Fruit fly (Drosophila melanogaster) whole organism, embryonic: ENCODE measurements around the gene Wdfy2.

Source experiments
- B-H1 ChIP-seq: fragments of 200-800 bp; sonication (Bioruptor generic); IDR thresholded peaks from 3 replicates; pipeline ENCODE4 v1.3.6; 2022; ENCODE audit warnings: missing biosample characterization, missing genetic modification characterization
- CG10565 ChIP-seq: fragments of 200-800 bp; sonication (Bioruptor generic); optimal IDR thresholded peaks from 3 replicates; lab custom pipeline; 2016; ENCODE audit warnings: missing biosample characterization, mild to moderate bottlenecking, missing genetic modification characterization
- CG12155 ChIP-seq: fragments of 200-800 bp; sonication (Bioruptor generic); optimal IDR thresholded peaks from 3 replicates; lab custom pipeline; 2016; ENCODE audit warnings: missing biosample characterization, missing genetic modification characterization
- CG1233 ChIP-seq: fragments of 200-800 bp; sonication (Bioruptor generic); optimal IDR thresholded peaks from 4 replicates; lab custom pipeline; 2018; ENCODE audit warnings: missing biosample characterization, mild to moderate bottlenecking, missing genetic modification characterization
- CG13296 ChIP-seq: fragments of 200-800 bp; sonication (Bioruptor generic); optimal IDR thresholded peaks from 3 replicates; lab custom pipeline; 2018; ENCODE audit warnings: missing biosample characterization, mild to moderate bottlenecking, missing genetic modification characterization
- CG1603 ChIP-seq: fragments of 200-800 bp; sonication (Bioruptor generic); optimal IDR thresholded peaks from 2 replicates; lab custom pipeline; 2019; ENCODE audit warnings: missing biosample characterization, mild to moderate bottlenecking, missing genetic modification characterization, moderate library complexity
- CG16813 ChIP-seq: fragments of 200-800 bp; sonication (Bioruptor generic); IDR thresholded peaks from 3 replicates; pipeline ENCODE4 v1.3.6; 2022; ENCODE audit warnings: missing biosample characterization, missing genetic modification characterization; ENCODE audit not compliant: partially characterized antibody
- CG17361 ChIP-seq: fragments of 200-800 bp; sonication (Bioruptor generic); IDR thresholded peaks from 3 replicates; pipeline ENCODE4 v1.3.6; 2022; ENCODE audit warnings: missing biosample characterization, missing genetic modification characterization
- CG3065 ChIP-seq: fragments of 200-800 bp; sonication (Bioruptor generic); optimal IDR thresholded peaks from 2 replicates; lab custom pipeline; 2016; ENCODE audit warnings: missing biosample characterization, missing genetic modification characterization
- CG31388 ChIP-seq: fragments of 200-800 bp; sonication (Bioruptor generic); optimal IDR thresholded peaks from 2 replicates; lab custom pipeline; 2016; ENCODE audit warnings: missing biosample characterization, missing genetic modification characterization
- CG32532 ChIP-seq: fragments of 200-800 bp; sonication (Bioruptor generic); IDR thresholded peaks from 2 replicates; pipeline ENCODE4 v1.3.6; 2022; ENCODE audit warnings: missing biosample characterization, missing genetic modification characterization
- CG3281 ChIP-seq: fragments of 200-800 bp; sonication (Bioruptor generic); optimal IDR thresholded peaks from 3 replicates; lab custom pipeline; 2017; ENCODE audit warnings: missing biosample characterization, mild to moderate bottlenecking, missing genetic modification characterization
- CG3995 ChIP-seq: fragments of 200-800 bp; sonication (Bioruptor generic); optimal IDR thresholded peaks from 3 replicates; lab custom pipeline; 2016; ENCODE audit warnings: missing biosample characterization, missing genetic modification characterization
- CG4360 ChIP-seq: fragments of 200-800 bp; sonication (Bioruptor generic); IDR thresholded peaks from 2 replicates; pipeline ENCODE4 v1.3.6; 2022; ENCODE audit warnings: missing biosample characterization, missing genetic modification characterization
- CG4424 ChIP-seq: fragments of 200-800 bp; sonication (Bioruptor generic); optimal IDR thresholded peaks from 3 replicates; lab custom pipeline; 2016; ENCODE audit warnings: missing biosample characterization, missing genetic modification characterization
- CG4820 ChIP-seq: fragments of 200-800 bp; sonication (Bioruptor generic); optimal IDR thresholded peaks from 3 replicates; lab custom pipeline; 2016; ENCODE audit warnings: missing biosample characterization, missing genetic modification characterization
- CG5180 ChIP-seq: fragments of 200-800 bp; sonication (Bioruptor generic); optimal IDR thresholded peaks from 3 replicates; lab custom pipeline; 2017; ENCODE audit warnings: missing biosample characterization, missing genetic modification characterization, mild to moderate bottlenecking, moderate library complexity, missing genetic modification reagents
- CG7928 ChIP-seq: fragments of 200-800 bp; sonication (Bioruptor generic); optimal IDR thresholded peaks from 2 replicates; lab custom pipeline; 2017; ENCODE audit warnings: missing biosample characterization, mild to moderate bottlenecking, missing genetic modification characterization
- CG7963 ChIP-seq: fragments of 200-800 bp; sonication (Bioruptor generic); IDR thresholded peaks from 3 replicates; pipeline ENCODE4 v1.3.6; 2022; ENCODE audit warnings: missing biosample characterization, missing genetic modification characterization; ENCODE audit not compliant: partially characterized antibody
- CrebB ChIP-seq: fragments of 200-800 bp; sonication (Bioruptor generic); optimal IDR thresholded peaks from 3 replicates; lab custom pipeline; 2018; ENCODE audit warnings: missing biosample characterization, mild to moderate bottlenecking, missing genetic modification characterization
- D ChIP-seq, 2 experiments: fragments of 200-800 bp in 1 of 2; fragments of >200 bp in 1 of 2; sonication (Bioruptor generic) in 1 of 2; optimal IDR thresholded peaks; 2 replicates in 1 of 2; 3 replicates in 1 of 2; lab custom pipeline; 2017; ENCODE audit warnings: mild to moderate bottlenecking in 1 of 2, missing biosample characterization in 1 of 2, missing genetic modification characterization in 1 of 2, missing genetic modification reagents in 1 of 2
- Dfd ChIP-seq, 2 experiments: fragments of >200 bp; optimal IDR thresholded peaks; 2 replicates each; lab custom pipeline; 2017; ENCODE audit warnings: missing biosample characterization in 2 of 2, missing genetic modification characterization in 2 of 2
- Gug ChIP-seq: fragments of 200-800 bp; sonication (Bioruptor generic); IDR thresholded peaks from 4 replicates; pipeline ENCODE4 v1.3.6; 2022; ENCODE audit warnings: missing biosample characterization, missing genetic modification characterization
- Hmx ChIP-seq: fragments of 200-800 bp; sonication (Bioruptor generic); optimal IDR thresholded peaks from 2 replicates; lab custom pipeline; 2016; ENCODE audit warnings: missing biosample characterization, missing genetic modification characterization
- Hsf ChIP-seq: fragments of 200-800 bp; sonication (Bioruptor generic); optimal IDR thresholded peaks from 3 replicates; lab custom pipeline; 2016; ENCODE audit warnings: missing biosample characterization, missing genetic modification characterization
- Lhr ChIP-seq: fragments of 200-800 bp; sonication (Bioruptor generic); optimal IDR thresholded peaks from 3 replicates; lab custom pipeline; 2017; ENCODE audit warnings: mild to moderate bottlenecking, missing biosample characterization, missing genetic modification reagents, missing genetic modification characterization
- Med ChIP-seq: fragments of 200-800 bp; sonication (Bioruptor generic); peaks from one replicate; lab custom pipeline; 2016; ENCODE audit warnings: missing biosample characterization, missing genetic modification characterization, mild to moderate bottlenecking, inconsistent platforms, moderate library complexity
- Myb ChIP-seq: fragments of 200-800 bp; sonication (Bioruptor generic); optimal IDR thresholded peaks from 2 replicates; lab custom pipeline; 2016; ENCODE audit warnings: missing biosample characterization, missing genetic modification characterization
- NFAT ChIP-seq: fragments of 200-800 bp; sonication (Bioruptor generic); IDR thresholded peaks from 2 replicates; pipeline ENCODE4 v1.3.6; 2022; ENCODE audit warnings: missing biosample characterization, missing genetic modification characterization
- Nf-YA ChIP-seq: fragments of 200-800 bp; sonication (Bioruptor generic); IDR thresholded peaks from 2 replicates; pipeline ENCODE4 v1.3.6; 2022; ENCODE audit warnings: missing biosample characterization, missing genetic modification characterization
- Rx ChIP-seq: fragments of 200-800 bp; sonication (Bioruptor generic); IDR thresholded peaks from 2 replicates; pipeline ENCODE4 v1.3.6; 2022; ENCODE audit warnings: missing biosample characterization, missing genetic modification characterization
- Taf1 ChIP-seq: fragments of 200-800 bp; sonication (Bioruptor generic); IDR thresholded peaks from 2 replicates; pipeline ENCODE4 v1.3.6; 2022; ENCODE audit warnings: missing biosample characterization, missing genetic modification characterization
- YL-1 ChIP-seq: fragments of 200-800 bp; sonication (Bioruptor generic); optimal IDR thresholded peaks from 3 replicates; lab custom pipeline; 2017; ENCODE audit warnings: missing biosample characterization, mild to moderate bottlenecking, missing genetic modification characterization
- ase ChIP-seq: fragments of 200-800 bp; sonication (Bioruptor generic); IDR thresholded peaks from 3 replicates; pipeline ENCODE4 v1.3.6; 2022; ENCODE audit warnings: missing biosample characterization, missing genetic modification characterization
- chn ChIP-seq: fragments of 200-800 bp; sonication (Bioruptor generic); optimal IDR thresholded peaks from 2 replicates; lab custom pipeline; 2016; ENCODE audit warnings: missing biosample characterization, missing genetic modification characterization
- disco-r ChIP-seq: fragments of 200-800 bp; sonication (Bioruptor generic); optimal IDR thresholded peaks from 2 replicates; lab custom pipeline; 2016; ENCODE audit warnings: missing biosample characterization, missing genetic modification characterization
- dpn ChIP-seq, 2 experiments: fragments of 200-800 bp; sonication (Bioruptor generic); optimal IDR thresholded peaks; 3 replicates each; lab custom pipeline; 2016; ENCODE audit warnings: missing biosample characterization in 2 of 2, missing genetic modification characterization in 2 of 2
- emc ChIP-seq: fragments of 200-800 bp; sonication (Bioruptor generic); optimal IDR thresholded peaks from 2 replicates; lab custom pipeline; 2016; ENCODE audit warnings: missing biosample characterization, missing genetic modification characterization
- eve ChIP-seq, 2 experiments: fragments of >200 bp; optimal IDR thresholded peaks; 2 replicates each; lab custom pipeline; 2017; ENCODE audit warnings: missing biosample characterization in 2 of 2, missing genetic modification characterization in 2 of 2
- inv ChIP-seq: fragments of 200-800 bp; sonication (Bioruptor generic); IDR thresholded peaks from 2 replicates; pipeline ENCODE4 v1.3.6; 2022; ENCODE audit warnings: missing biosample characterization, missing genetic modification characterization; ENCODE audit not compliant: partially characterized antibody
- jumu ChIP-seq: fragments of 200-800 bp; sonication (Bioruptor generic); optimal IDR thresholded peaks from 3 replicates; lab custom pipeline; 2016; ENCODE audit warnings: missing biosample characterization, missing genetic modification characterization
- lov ChIP-seq, 2 experiments: fragments of 200-800 bp in 1 of 2; fragments of >200 bp in 1 of 2; sonication (Bioruptor generic) in 1 of 2; IDR thresholded peaks in 1 of 2; optimal IDR thresholded peaks in 1 of 2; 2 replicates in 1 of 2; 3 replicates in 1 of 2; pipeline versions ENCODE4 v1.3.6 to Lab custom; 2017 to 2022; ENCODE audit warnings: missing biosample characterization in 1 of 2, missing genetic modification characterization in 1 of 2
- nerfin-1 ChIP-seq: fragments of 200-800 bp; sonication (Bioruptor generic); optimal IDR thresholded peaks from 3 replicates; lab custom pipeline; 2019; ENCODE audit warnings: missing biosample characterization, mild to moderate bottlenecking, missing genetic modification characterization, moderate library complexity
- nom ChIP-seq: fragments of 200-800 bp; sonication (Bioruptor generic); optimal IDR thresholded peaks from 2 replicates; lab custom pipeline; 2017; ENCODE audit warnings: missing biosample characterization, missing genetic modification characterization, mild to moderate bottlenecking, moderate library complexity, missing genetic modification reagents
- peb ChIP-seq: fragments of 200-800 bp; sonication (Bioruptor generic); IDR thresholded peaks from 2 replicates; pipeline ENCODE4 v1.3.6; 2022; ENCODE audit warnings: missing biosample characterization, missing genetic modification characterization
- pnt ChIP-seq: fragments of 200-800 bp; sonication (Bioruptor generic); optimal IDR thresholded peaks from 3 replicates; lab custom pipeline; 2016; ENCODE audit warnings: missing biosample characterization, missing genetic modification characterization
- so ChIP-seq: fragments of 200-800 bp; sonication (Bioruptor generic); IDR thresholded peaks from 3 replicates; pipeline ENCODE4 v1.3.6; 2022; ENCODE audit warnings: missing biosample characterization, missing genetic modification characterization
- ssp ChIP-seq: fragments of 200-800 bp; sonication (Bioruptor generic); IDR thresholded peaks from 2 replicates; pipeline ENCODE4 v1.3.6; 2022; ENCODE audit warnings: missing biosample characterization, missing genetic modification characterization
- trem ChIP-seq: fragments of 200-800 bp; optimal IDR thresholded peaks from 3 replicates; lab custom pipeline; 2019; ENCODE audit warnings: missing biosample characterization, mild to moderate bottlenecking, missing genetic modification characterization, moderate library complexity

The Wdfy2 gene

DNA sequence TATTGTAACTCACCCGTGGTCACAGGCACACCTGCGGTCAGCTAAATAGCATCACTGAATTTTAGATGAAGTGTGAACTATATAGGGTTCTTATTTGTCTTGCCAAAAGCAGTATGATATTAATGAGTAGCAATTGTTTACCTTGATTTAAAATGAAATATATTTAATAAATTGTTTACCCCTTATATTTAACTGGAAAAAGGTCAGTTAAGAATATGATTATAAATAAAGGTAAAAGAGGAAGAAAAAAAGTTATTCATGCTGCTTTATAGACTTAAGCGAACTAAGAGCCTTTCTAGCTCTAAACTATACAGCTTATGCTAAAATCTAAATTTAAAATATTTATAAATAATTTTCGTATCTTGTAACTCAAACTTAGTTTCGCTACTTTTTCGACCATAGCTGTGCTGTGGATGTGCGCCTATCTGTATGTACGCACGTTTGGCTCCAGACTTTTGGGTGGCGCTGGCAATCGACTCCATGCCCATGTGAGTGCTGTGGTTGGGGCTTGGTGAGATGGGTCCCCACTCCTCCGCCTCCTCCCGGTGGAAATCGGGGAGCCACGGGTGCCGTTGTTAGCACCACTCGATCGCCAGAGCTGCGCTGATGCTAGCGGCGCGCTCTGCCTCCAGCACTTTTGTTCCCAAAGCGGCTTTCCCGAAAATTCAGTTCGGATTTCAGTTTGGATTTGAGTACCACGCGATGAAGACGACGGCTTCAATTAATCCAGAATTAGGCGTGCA, 19.1 kb downstream of the Wdfy2 start, which contains the start of gene loh (continued):
- no peak for TF ChIP-seq CG10565 (GFP tag; lab: Kevin White, UChicago)
- TF ChIP-seq lov (optimal IDR thresholded peaks at IDR 0.05; lab: Kevin White, UChicago): no peak
- 0 out of 3 replicates have a peak, but pooled peaks have one; percentile 15 for TF ChIP-seq lov (GFP tag; IDR thresholded peaks at IDR 0.05; lab: Robert Waterston, UW)
- 0 out of 2 replicates have a peak, but pooled peaks have one; percentile 23 for TF ChIP-seq peb (GFP tag; lab: Robert Waterston, UW)
- no peak for TF ChIP-seq CG4360 (GFP tag; lab: Robert Waterston, UW)
- no peak for TF ChIP-seq CG3995 (GFP tag; lab: Kevin White, UChicago)
- no peak for TF ChIP-seq emc (GFP tag; lab: Kevin White, UChicago)
- no peak for TF ChIP-seq Myb (GFP tag; lab: Kevin White, UChicago)
- no peak for TF ChIP-seq disco-r
- peak; percentile 2 for TF ChIP-seq Hmx (GFP tag; lab: Kevin White, UChicago)
- no peak for TF ChIP-seq inv (GFP tag; lab: Robert Waterston, UW)
- no peak for TF ChIP-seq CG32532 (GFP tag; lab: Robert Waterston, UW)
- TF ChIP-seq CG4424: peak; percentile 64
- 0 out of 2 replicates have a peak, but pooled peaks have one; percentile 26 for TF ChIP-seq Taf1 (GFP tag; lab: Robert Waterston, UW)
- no peak for TF ChIP-seq CrebB (tag; lab: Kevin White, UChicago)
- no peak for TF ChIP-seq Nf-YA (GFP tag; lab: Robert Waterston, UW)
- TF ChIP-seq Dfd (GFP tag; optimal IDR thresholded peaks at IDR 0.05; lab: Kevin White, UChicago): no peak
- TF ChIP-seq nerfin-1 (tag; lab: Kevin White, UChicago): no peak
- no peak for TF ChIP-seq CG31388 (GFP tag; lab: Kevin White, UChicago)
- no peak for TF ChIP-seq B-H1 (GFP tag; lab: Robert Waterston, UW)
- TF ChIP-seq CG3065 (GFP tag; lab: Kevin White, UChicago): no peak
- peak; percentile 24 for TF ChIP-seq trem (tag; lab: Kevin White, UChicago)
- no peak for TF ChIP-seq CG12155
- TF ChIP-seq CG4820 (GFP tag; lab: Kevin White, UChicago): peak; percentile 52
- no peak for TF ChIP-seq Gug (GFP tag; lab: Robert Waterston, UW)
- no peak for TF ChIP-seq YL-1
- TF ChIP-seq dpn (GFP tag; optimal IDR thresholded peaks at IDR 0.05; lab: Kevin White, UChicago): peak in 1 of 2 experiments; percentile 39
- TF ChIP-seq jumu (GFP tag; lab: Kevin White, UChicago): no peak
- TF ChIP-seq Hsf (GFP tag; lab: Kevin White, UChicago): peak; percentile 27
- TF ChIP-seq so (GFP tag; lab: Robert Waterston, UW): no peak; the same call in 2 of the 3 replicates
- TF ChIP-seq CG1233 (GFP tag; lab: Kevin White, UChicago): peak; percentile 61
- no peak for TF ChIP-seq D (optimal IDR thresholded peaks at IDR 0.05; lab: Kevin White, UChicago)
- TF ChIP-seq D (GFP tag; optimal IDR thresholded peaks at IDR 0.05; lab: Kevin White, UChicago): peak; percentile 74
- no peak for TF ChIP-seq Rx (GFP tag; lab: Robert Waterston, UW)
- TF ChIP-seq CG17361 (GFP tag; lab: Robert Waterston, UW): peak; percentile 90
- TF ChIP-seq Med (GFP tag; lab: Kevin White, UChicago): peak; percentile 66
- peak; percentile 65 for TF ChIP-seq CG5180 (GFP tag; lab: Kevin White, UChicago)
- no peak for TF ChIP-seq CG7963
- no peak for TF ChIP-seq CG7928 (GFP tag; lab: Kevin White, UChicago)
- no peak for TF ChIP-seq CG16813 (GFP tag; lab: Robert Waterston, UW)
- no peak for TF ChIP-seq ssp (GFP tag; lab: Robert Waterston, UW)
- TF ChIP-seq ase (GFP tag; lab: Robert Waterston, UW): no peak
- no peak for TF ChIP-seq pnt
- no peak for TF ChIP-seq NFAT
- TF ChIP-seq CG3281: peak; percentile 50
- TF ChIP-seq Lhr (GFP tag; lab: Kevin White, UChicago): no peak
- TF ChIP-seq chn (GFP tag; lab: Kevin White, UChicago): no peak
- TF ChIP-seq nom (GFP tag; lab: Kevin White, UChicago): no peak
- TF ChIP-seq eve (GFP tag; optimal IDR thresholded peaks at IDR 0.05; lab: Kevin White, UChicago): peak in 1 of 2 experiments; percentile 84
- peak; percentile 18 for TF ChIP-seq CG1603 (tag; lab: Kevin White, UChicago)
- peak; percentile 9 for TF ChIP-seq CG13296 (GFP tag; lab: Kevin White, UChicago)
